Fruit fly (Drosophila melanogaster) whole organism, embryonic: ENCODE data around the gene SIFaR.

ENCODE experiments used
- Abd-B ChIP-seq: fragments of 200-800 bp; sonication (Bioruptor generic); optimal IDR thresholded peaks from 2 replicates; lab custom pipeline; 2018; ENCODE audit warnings: missing biosample characterization, mild to moderate bottlenecking, missing genetic modification characterization, moderate library complexity
- Blimp-1 ChIP-seq: fragments of 200-800 bp; sonication (Bioruptor generic); optimal IDR thresholded peaks from 3 replicates; lab custom pipeline; 2018; ENCODE audit warnings: missing biosample characterization, missing genetic modification characterization, mild to moderate bottlenecking, moderate library complexity, missing genetic modification reagents
- CG10147 ChIP-seq: fragments of 200-800 bp; sonication (Bioruptor generic); optimal IDR thresholded peaks from 2 replicates; lab custom pipeline; 2019; ENCODE audit warnings: missing biosample characterization, mild to moderate bottlenecking, missing genetic modification characterization, moderate library complexity
- CG1024 ChIP-seq: fragments of 200-800 bp; sonication (Bioruptor generic); IDR thresholded peaks from 2 replicates; pipeline ENCODE4 v1.3.6; 2022; ENCODE audit warnings: missing biosample characterization, missing genetic modification characterization
- CG10267 ChIP-seq: fragments of 200-800 bp; sonication (Bioruptor generic); optimal IDR thresholded peaks from 2 replicates; lab custom pipeline; 2018; ENCODE audit warnings: missing biosample characterization, mild to moderate bottlenecking, missing genetic modification characterization, moderate library complexity
- CG10462 ChIP-seq: fragments of 200-800 bp; sonication (Bioruptor generic); optimal IDR thresholded peaks from 2 replicates; lab custom pipeline; 2016; ENCODE audit warnings: missing biosample characterization, missing genetic modification characterization
- CG11085 ChIP-seq: fragments of 200-800 bp; sonication (Bioruptor generic); IDR thresholded peaks from 2 replicates; pipeline ENCODE4 v1.3.6; 2022; ENCODE audit warnings: missing biosample characterization, missing genetic modification characterization
- CG11456 ChIP-seq: fragments of 200-800 bp; sonication (Bioruptor generic); IDR thresholded peaks from 3 replicates; pipeline ENCODE4 v1.3.6; 2022; ENCODE audit warnings: missing biosample characterization, missing genetic modification characterization
- CG12155 ChIP-seq: fragments of 200-800 bp; sonication (Bioruptor generic); optimal IDR thresholded peaks from 3 replicates; lab custom pipeline; 2016; ENCODE audit warnings: missing biosample characterization, missing genetic modification characterization
- CG14014 ChIP-seq: fragments of 200-800 bp; sonication (Bioruptor generic); IDR thresholded peaks from 2 replicates; pipeline ENCODE4 v1.3.6; 2022; ENCODE audit warnings: missing biosample characterization, missing genetic modification characterization
- CG15696 ChIP-seq: fragments of 200-800 bp; sonication (Bioruptor generic); optimal IDR thresholded peaks from 2 replicates; lab custom pipeline; 2019; ENCODE audit warnings: missing biosample characterization, mild to moderate bottlenecking, missing genetic modification characterization, moderate library complexity
- CG16815 ChIP-seq: fragments of 200-800 bp; sonication (Bioruptor generic); optimal IDR thresholded peaks from 3 replicates; lab custom pipeline; 2017; ENCODE audit warnings: missing biosample characterization, mild to moderate bottlenecking, missing genetic modification characterization
- CG2120 ChIP-seq: fragments of 200-800 bp; sonication (Bioruptor generic); optimal IDR thresholded peaks from 3 replicates; lab custom pipeline; 2016; ENCODE audit warnings: missing biosample characterization, missing genetic modification characterization
- CG2678 ChIP-seq: fragments of 200-800 bp; sonication (Bioruptor generic); optimal IDR thresholded peaks from 3 replicates; lab custom pipeline; 2019; ENCODE audit warnings: missing biosample characterization, mild to moderate bottlenecking, missing genetic modification characterization, moderate library complexity
- CG31365 ChIP-seq: fragments of 200-800 bp; sonication (Bioruptor generic); optimal IDR thresholded peaks from 2 replicates; lab custom pipeline; 2018; ENCODE audit warnings: missing biosample characterization, mild to moderate bottlenecking, missing genetic modification characterization
- CG34422 ChIP-seq: fragments of 200-800 bp; sonication (Bioruptor generic); IDR thresholded peaks from 3 replicates; pipeline ENCODE4 v1.3.6; 2022; ENCODE audit warnings: missing biosample characterization, missing genetic modification characterization
- CG3838 ChIP-seq: fragments of 200-800 bp; sonication (Bioruptor generic); optimal IDR thresholded peaks from 3 replicates; lab custom pipeline; 2016; ENCODE audit warnings: missing biosample characterization, missing genetic modification characterization
- CG3995 ChIP-seq: fragments of 200-800 bp; sonication (Bioruptor generic); optimal IDR thresholded peaks from 3 replicates; lab custom pipeline; 2016; ENCODE audit warnings: missing biosample characterization, missing genetic modification characterization
- CG6654 ChIP-seq: fragments of 200-800 bp; sonication (Bioruptor generic); optimal IDR thresholded peaks from 2 replicates; lab custom pipeline; 2017; ENCODE audit warnings: missing biosample characterization, mild to moderate bottlenecking, missing genetic modification characterization
- CG7357 ChIP-seq: fragments of 200-800 bp; sonication (Bioruptor generic); IDR thresholded peaks from 3 replicates; pipeline ENCODE4 v1.3.6; 2022; ENCODE audit warnings: missing biosample characterization, missing genetic modification characterization
- CG7786 ChIP-seq: fragments of 200-800 bp; sonication (Bioruptor generic); optimal IDR thresholded peaks from 2 replicates; lab custom pipeline; 2016; ENCODE audit warnings: missing biosample characterization, missing genetic modification characterization
- CG9609 ChIP-seq: fragments of 200-800 bp; sonication (Bioruptor generic); optimal IDR thresholded peaks from 3 replicates; lab custom pipeline; 2016; ENCODE audit warnings: missing biosample characterization, missing genetic modification characterization
- CHES-1-like ChIP-seq: fragments of 200-800 bp; sonication (Bioruptor generic); optimal IDR thresholded peaks from 2 replicates; lab custom pipeline; 2016; ENCODE audit warnings: missing biosample characterization, missing genetic modification characterization
- E2f2 ChIP-seq: fragments of 200-800 bp; sonication (Bioruptor generic); IDR thresholded peaks from 2 replicates; pipeline ENCODE4 v1.3.6; 2022; ENCODE audit warnings: missing biosample characterization, missing genetic modification characterization
- Hr39 ChIP-seq: fragments of >200 bp; optimal IDR thresholded peaks from 2 replicates; lab custom pipeline; 2017
- Hr51 ChIP-seq, 2 experiments: fragments of 200-800 bp; sonication (Bioruptor generic); optimal IDR thresholded peaks; 2 replicates in 1 of 2; 3 replicates in 1 of 2; lab custom pipeline; 2016 to 2018; ENCODE audit warnings: missing biosample characterization in 2 of 2, missing genetic modification characterization in 2 of 2, mild to moderate bottlenecking in 1 of 2, moderate library complexity in 1 of 2
- Hr78 ChIP-seq, 2 experiments: fragments of 200-800 bp in 1 of 2; fragments of >200 bp in 1 of 2; sonication (Bioruptor generic) in 1 of 2; optimal IDR thresholded peaks; 2 replicates each; lab custom pipeline; 2017 to 2019; ENCODE audit warnings: missing biosample characterization in 2 of 2, missing genetic modification characterization in 2 of 2, mild to moderate bottlenecking in 1 of 2, moderate library complexity in 1 of 2
- Mrtf ChIP-seq: fragments of 200-800 bp; sonication (Bioruptor generic); IDR thresholded peaks from 3 replicates; pipeline ENCODE4 v1.3.6; 2022; ENCODE audit warnings: missing biosample characterization, missing genetic modification characterization
- bab2 ChIP-seq: fragments of 200-800 bp; sonication (Bioruptor generic); optimal IDR thresholded peaks from 2 replicates; lab custom pipeline; 2016; ENCODE audit warnings: missing biosample characterization, missing genetic modification characterization
- bsh ChIP-seq, 2 experiments: fragments of 200-800 bp; sonication (Bioruptor generic); optimal IDR thresholded peaks; 2 replicates each; lab custom pipeline; 2017 to 2018; ENCODE audit warnings: mild to moderate bottlenecking in 2 of 2, missing biosample characterization in 2 of 2, missing genetic modification characterization in 2 of 2, moderate library complexity in 1 of 2
- cas ChIP-seq: fragments of 200-800 bp; sonication (Bioruptor generic); IDR thresholded peaks from 2 replicates; pipeline ENCODE4 v1.3.6; 2022; ENCODE audit warnings: missing biosample characterization, missing genetic modification characterization
- dm ChIP-seq: fragments of 200-800 bp; sonication (Bioruptor generic); optimal IDR thresholded peaks from 3 replicates; lab custom pipeline; 2016; ENCODE audit warnings: missing biosample characterization, missing genetic modification characterization
- ems ChIP-seq: fragments of 200-800 bp; sonication (Bioruptor generic); optimal IDR thresholded peaks from 3 replicates; lab custom pipeline; 2016; ENCODE audit warnings: missing biosample characterization, missing genetic modification characterization
- ewg ChIP-seq: fragments of 200-800 bp; sonication (Bioruptor generic); optimal IDR thresholded peaks from 3 replicates; lab custom pipeline; 2017; ENCODE audit warnings: mild to moderate bottlenecking, missing biosample characterization, missing genetic modification reagents, missing genetic modification characterization
- ftz-f1 ChIP-seq: fragments of 200-800 bp; sonication (Bioruptor generic); optimal IDR thresholded peaks from 2 replicates; lab custom pipeline; 2016; ENCODE audit warnings: missing biosample characterization, missing genetic modification characterization
- lola ChIP-seq, 3 experiments: fragments of >200 bp in 2 of 3; fragments of 200-800 bp in 1 of 3; sonication (Bioruptor generic) in 1 of 3; optimal IDR thresholded peaks; 2 replicates each; lab custom pipeline; 2017 to 2019; ENCODE audit warnings: missing biosample characterization in 3 of 3, missing genetic modification characterization in 3 of 3, mild to moderate bottlenecking in 1 of 3, moderate library complexity in 1 of 3
- lov ChIP-seq, 2 experiments: fragments of 200-800 bp in 1 of 2; fragments of >200 bp in 1 of 2; sonication (Bioruptor generic) in 1 of 2; IDR thresholded peaks in 1 of 2; optimal IDR thresholded peaks in 1 of 2; 2 replicates in 1 of 2; 3 replicates in 1 of 2; pipeline versions ENCODE4 v1.3.6 to Lab custom; 2017 to 2022; ENCODE audit warnings: missing biosample characterization in 1 of 2, missing genetic modification characterization in 1 of 2
- nerfin-1 ChIP-seq: fragments of 200-800 bp; sonication (Bioruptor generic); optimal IDR thresholded peaks from 3 replicates; lab custom pipeline; 2019; ENCODE audit warnings: missing biosample characterization, mild to moderate bottlenecking, missing genetic modification characterization, moderate library complexity
- pb ChIP-seq: fragments of 200-800 bp; sonication (Bioruptor generic); optimal IDR thresholded peaks from 3 replicates; lab custom pipeline; 2016; ENCODE audit warnings: missing biosample characterization, missing genetic modification characterization
- pho ChIP-seq: fragments of 200-800 bp; sonication (Bioruptor generic); optimal IDR thresholded peaks from 2 replicates; lab custom pipeline; 2016; ENCODE audit warnings: missing biosample characterization, missing genetic modification characterization
- prd ChIP-seq, 3 experiments: fragments of >200 bp in 2 of 3; fragments of 200-800 bp in 1 of 3; sonication (Bioruptor generic) in 1 of 3; optimal IDR thresholded peaks in 2 of 3; IDR thresholded peaks in 1 of 3; 2 replicates in 2 of 3; 3 replicates in 1 of 3; pipeline versions ENCODE4 v1.3.6 to Lab custom; 2017 to 2022; ENCODE audit warnings: missing biosample characterization in 1 of 3, missing genetic modification characterization in 1 of 3
- rib ChIP-seq: fragments of 200-800 bp; sonication (Bioruptor generic); IDR thresholded peaks from 2 replicates; pipeline ENCODE4 v1.3.6; 2022; ENCODE audit warnings: missing biosample characterization, missing genetic modification characterization
- salm ChIP-seq: fragments of 200-800 bp; sonication (Bioruptor generic); optimal IDR thresholded peaks from 2 replicates; lab custom pipeline; 2018; ENCODE audit warnings: missing biosample characterization, mild to moderate bottlenecking, missing genetic modification characterization
- ssp ChIP-seq: fragments of 200-800 bp; sonication (Bioruptor generic); IDR thresholded peaks from 2 replicates; pipeline ENCODE4 v1.3.6; 2022; ENCODE audit warnings: missing biosample characterization, missing genetic modification characterization
- stwl ChIP-seq: fragments of 200-800 bp; sonication (Bioruptor generic); optimal IDR thresholded peaks from 3 replicates; lab custom pipeline; 2018; ENCODE audit warnings: missing biosample characterization, mild to moderate bottlenecking, missing genetic modification characterization, moderate library complexity
- tll ChIP-seq, 2 experiments: fragments of 200-800 bp in 1 of 2; fragments of >200 bp in 1 of 2; sonication (Bioruptor generic) in 1 of 2; optimal IDR thresholded peaks; 2 replicates each; lab custom pipeline; 2017 to 2019; ENCODE audit warnings: missing biosample characterization in 2 of 2, missing genetic modification characterization in 2 of 2, mild to moderate bottlenecking in 1 of 2, moderate library complexity in 1 of 2
- wek ChIP-seq: fragments of 200-800 bp; sonication (Bioruptor generic); optimal IDR thresholded peaks from 3 replicates; lab custom pipeline; 2018; ENCODE audit warnings: missing biosample characterization, mild to moderate bottlenecking, missing genetic modification characterization, moderate library complexity
- zf30C ChIP-seq: fragments of 200-800 bp; sonication (Bioruptor generic); optimal IDR thresholded peaks from 3 replicates; lab custom pipeline; 2018; ENCODE audit warnings: missing biosample characterization, mild to moderate bottlenecking, missing genetic modification characterization

SIFaR gene

dm6 chr3R:21296038-21296727 is 2.4 kb upstream of the SIFaR start (continued):
- peak; percentile 53 for TF ChIP-seq CG7786
- peak; percentile 75 for TF ChIP-seq CG7357 (GFP tag; lab: Robert Waterston, UW)
- peak; percentile 61 for TF ChIP-seq CG3995 (GFP tag; lab: Kevin White, UChicago)
- TF ChIP-seq Mrtf (GFP tag; lab: Robert Waterston, UW), result no peak
- peak; percentile 54 for TF ChIP-seq CG9609
- TF ChIP-seq E2f2 (GFP tag; lab: Robert Waterston, UW), result no peak
- TF ChIP-seq cas, result no peak
- peak; percentile 84 for TF ChIP-seq Blimp-1 (GFP tag; lab: Kevin White, UChicago)
- TF ChIP-seq CG15696 (tag; lab: Kevin White, UChicago), result peak; percentile 73
- peak in 1 of 3 experiments; percentile 89 for TF ChIP-seq lola (GFP tag; optimal IDR thresholded peaks at IDR 0.05; lab: Kevin White, UChicago)
- no peak for TF ChIP-seq lov (optimal IDR thresholded peaks at IDR 0.05; lab: Kevin White, UChicago)
- no peak for TF ChIP-seq lov (GFP tag; IDR thresholded peaks at IDR 0.05; lab: Robert Waterston, UW)
- TF ChIP-seq pb (GFP tag; lab: Kevin White, UChicago), result peak; percentile 50
- peak; percentile 73 for TF ChIP-seq CG10462
- TF ChIP-seq CG3838 (GFP tag; lab: Kevin White, UChicago), result peak; percentile 84
- no peak for TF ChIP-seq CG11456 (GFP tag; lab: Robert Waterston, UW)
- no peak for TF ChIP-seq tll (GFP tag; optimal IDR thresholded peaks at IDR 0.05; lab: Kevin White, UChicago)
- TF ChIP-seq CHES-1-like (GFP tag; lab: Kevin White, UChicago), result peak; percentile 49
- TF ChIP-seq rib (GFP tag; lab: Robert Waterston, UW), result no peak
- TF ChIP-seq Hr39 (lab: Kevin White, UChicago), result no peak
- peak; percentile 65 for TF ChIP-seq CG6654 (GFP tag; lab: Kevin White, UChicago)
- TF ChIP-seq nerfin-1 (tag; lab: Kevin White, UChicago), result peak; percentile 88
- peak; percentile 75 for TF ChIP-seq CG16815 (GFP tag; lab: Kevin White, UChicago)
- peak; percentile 93 for TF ChIP-seq CG10147 (GFP tag; lab: Kevin White, UChicago)
- TF ChIP-seq bsh (GFP tag; optimal IDR thresholded peaks at IDR 0.05; lab: Kevin White, UChicago), result peak; percentile 85 to 89
- TF ChIP-seq ssp (GFP tag; lab: Robert Waterston, UW), result no peak
- peak; percentile 63 for TF ChIP-seq ewg (GFP tag; lab: Kevin White, UChicago)
- TF ChIP-seq CG14014 (GFP tag; lab: Robert Waterston, UW), result no peak
- TF ChIP-seq dm, result peak; percentile 43
- peak; percentile 83 for TF ChIP-seq Abd-B (GFP tag; lab: Kevin White, UChicago)
- TF ChIP-seq CG11085 (GFP tag; lab: Robert Waterston, UW), result no peak
- no peak for TF ChIP-seq stwl (tag; lab: Kevin White, UChicago)
- TF ChIP-seq CG2120 (GFP tag; lab: Kevin White, UChicago), result peak; percentile 93
- peak; percentile 96 for TF ChIP-seq CG2678 (tag; lab: Kevin White, UChicago)
- TF ChIP-seq salm (tag; lab: Kevin White, UChicago), result peak; percentile 53
- TF ChIP-seq wek (GFP tag; lab: Kevin White, UChicago), result peak; percentile 60
- TF ChIP-seq bab2 (GFP tag; lab: Kevin White, UChicago), result peak; percentile 62
- peak; percentile 72 for TF ChIP-seq ftz-f1 (GFP tag; lab: Kevin White, UChicago)
- peak; percentile 75 for TF ChIP-seq pho
- peak; percentile 86 for TF ChIP-seq CG10267 (tag; lab: Kevin White, UChicago)
- no peak for TF ChIP-seq zf30C (GFP tag; lab: Kevin White, UChicago)
- peak in 1 of 2 experiments; percentile 65 for TF ChIP-seq Hr78 (GFP tag; optimal IDR thresholded peaks at IDR 0.05; lab: Kevin White, UChicago)
- TF ChIP-seq CG31365 (tag; lab: Kevin White, UChicago), result peak; percentile 58
- TF ChIP-seq prd (optimal IDR thresholded peaks at IDR 0.05; lab: Kevin White, UChicago), result no peak
- TF ChIP-seq prd (GFP tag; IDR thresholded peaks at IDR 0.05; lab: Robert Waterston, UW), result no peak
- peak; percentile 73 to 90 for TF ChIP-seq Hr51 (GFP tag; optimal IDR thresholded peaks at IDR 0.05; lab: Kevin White, UChicago)
- no peak for TF ChIP-seq CG34422
- TF ChIP-seq CG12155 (GFP tag; lab: Kevin White, UChicago), result peak; percentile 86
- peak; percentile 78 for TF ChIP-seq ems
- TF ChIP-seq CG1024, result no peak
